Fruit fly (Drosophila melanogaster): ENCODE measurements around the gene intr.

DNA sequence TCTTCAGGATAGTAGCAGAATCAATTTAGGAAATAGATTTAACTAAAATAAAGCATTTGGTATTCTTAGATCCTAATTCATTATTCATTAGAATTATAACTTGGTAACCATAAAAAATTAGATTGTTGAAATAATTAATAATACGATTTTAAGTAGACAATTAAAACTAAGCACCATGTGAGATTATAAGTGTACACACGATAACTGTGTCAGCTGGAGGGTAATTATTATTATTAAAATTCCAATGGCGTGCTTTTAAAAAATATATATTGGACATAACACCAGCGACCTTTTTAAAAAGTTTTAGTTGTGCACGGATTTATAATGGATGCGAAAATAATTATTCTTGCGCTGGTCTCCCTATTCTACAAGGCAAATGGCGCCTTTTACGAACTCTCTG is 16.1 kb downstream of the intr start, which contains the start of gene CheB98a:
- no peak for TF ChIP-seq insv (optimal IDR thresholded peaks at IDR 0.05)
- no peak for TF ChIP-seq psq (optimal IDR thresholded peaks at IDR 0.05)
- no peak for TF ChIP-seq ttk (optimal IDR thresholded peaks at IDR 0.05)
- no peak for TF ChIP-seq h (optimal IDR thresholded peaks at IDR 0.05)
- no peak for TF ChIP-seq Sin3A (optimal IDR thresholded peaks at IDR 0.05)
- no peak for TF ChIP-seq Myc (optimal IDR thresholded peaks at IDR 0.05)

Data from Kc167 (cell line).